Worm (Caenorhabditis elegans) whole organism, young adult: ENCODE data around the gene fbxa-160.
"Not testable (repeated sequence)": the region's sequence is repeated elsewhere in the genome, so short reads cannot be mapped to it uniquely, and the experiment has no call there.

Experiments used
- B0261.1 ChIP-seq: sonication (generic microtip); optimal IDR thresholded peaks from 2 replicates; lab custom pipeline; 2016; ENCODE audit warnings: mild to moderate bottlenecking, missing genetic modification characterization, moderate library complexity, missing compliant biosample characterization
- B0336.3 ChIP-seq: fragments of 200-800 bp; sonication (Bioruptor generic); IDR thresholded peaks from 2 replicates; pipeline ENCODE4 v1.3.6; 2022; ENCODE audit warnings: missing genetic modification characterization, missing compliant biosample characterization
- C17E4.6 ChIP-seq: fragments of 200-800 bp; sonication (Bioruptor generic); IDR thresholded peaks from 2 replicates; pipeline ENCODE4 v1.3.6; 2022; ENCODE audit warnings: missing genetic modification reagents, missing genetic modification characterization, missing compliant biosample characterization
- F22D6.2 ChIP-seq: sonication (generic microtip); optimal IDR thresholded peaks from 2 replicates; lab custom pipeline; 2016; ENCODE audit warnings: mild to moderate bottlenecking, missing genetic modification characterization, missing compliant biosample characterization
- F23B12.7 ChIP-seq: sonication (generic microtip); optimal IDR thresholded peaks from 2 replicates; lab custom pipeline; 2017; ENCODE audit warnings: missing genetic modification characterization, mild to moderate bottlenecking, missing compliant biosample characterization, antibody characterized with exemption, moderate library complexity; ENCODE audit not compliant: insufficient read depth
- F39B2.1 ChIP-seq: fragments of 200-800 bp; sonication (Bioruptor generic); IDR thresholded peaks from 2 replicates; pipeline ENCODE4 v1.3.6; 2022; ENCODE audit warnings: missing genetic modification reagents, missing genetic modification characterization, missing compliant biosample characterization
- F49E8.2 ChIP-seq: sonication (generic microtip); optimal IDR thresholded peaks from 3 replicates; lab custom pipeline; 2017; ENCODE audit warnings: missing genetic modification characterization, mild to moderate bottlenecking, missing compliant biosample characterization, antibody characterized with exemption, moderate library complexity; ENCODE audit not compliant: insufficient read depth
- F52B5.7 ChIP-seq: sonication (generic microtip); optimal IDR thresholded peaks from 2 replicates; lab custom pipeline; 2016; ENCODE audit warnings: mild to moderate bottlenecking, missing genetic modification characterization, missing compliant biosample characterization
- F55B11.4 ChIP-seq: sonication (generic microtip); optimal IDR thresholded peaks from 2 replicates; lab custom pipeline; 2016; ENCODE audit warnings: missing compliant biosample characterization, missing genetic modification characterization, borderline replicate concordance; ENCODE audit not compliant: insufficient read depth
- T26A5.8 ChIP-seq: sonication (generic microtip); optimal IDR thresholded peaks from 2 replicates; lab custom pipeline; 2016; ENCODE audit warnings: missing genetic modification characterization, missing compliant biosample characterization
- ZK185.1 ChIP-seq: sonication (generic microtip); optimal IDR thresholded peaks from 2 replicates; lab custom pipeline; 2016; ENCODE audit warnings: mild to moderate bottlenecking, missing genetic modification characterization, missing compliant biosample characterization; ENCODE audit not compliant: poor library complexity, severe bottlenecking
- attf-5 ChIP-seq: fragments of 200-800 bp; sonication (Bioruptor generic); optimal IDR thresholded peaks from 2 replicates; lab custom pipeline; 2018; ENCODE audit warnings: mild to moderate bottlenecking, missing genetic modification characterization, missing compliant biosample characterization
- attf-6 ChIP-seq: fragments of 200-800 bp; sonication (Bioruptor generic); IDR thresholded peaks from 2 replicates; pipeline ENCODE4 v1.3.6; 2022; ENCODE audit warnings: missing genetic modification reagents, missing genetic modification characterization, missing compliant biosample characterization
- bed-1 ChIP-seq: fragments of 200-800 bp; sonication (Bioruptor generic); IDR thresholded peaks from 2 replicates; pipeline ENCODE4 v1.3.6; 2022; ENCODE audit warnings: missing genetic modification reagents, missing genetic modification characterization, missing compliant biosample characterization
- ccch-3 ChIP-seq: fragments of 200-800 bp; sonication (Bioruptor generic); optimal IDR thresholded peaks from 2 replicates; lab custom pipeline; 2018; ENCODE audit warnings: mild to moderate bottlenecking, missing genetic modification characterization, missing compliant biosample characterization
- cebp-2 ChIP-seq: fragments of 200-800 bp; sonication (Bioruptor generic); IDR thresholded peaks from 2 replicates; pipeline ENCODE4 v1.3.6; 2022; ENCODE audit warnings: missing genetic modification characterization, missing compliant biosample characterization
- ceh-40 ChIP-seq: fragments of 200-800 bp; sonication (Bioruptor generic); IDR thresholded peaks from 2 replicates; pipeline ENCODE4 v1.3.6; 2022; ENCODE audit warnings: missing genetic modification characterization, missing compliant biosample characterization
- dox-1 ChIP-seq: fragments of 200-800 bp; sonication (Bioruptor generic); IDR thresholded peaks from 2 replicates; pipeline ENCODE4 v1.3.6; 2022; ENCODE audit warnings: missing genetic modification reagents, missing genetic modification characterization, missing compliant biosample characterization
- ekl-4 ChIP-seq: fragments of 200-800 bp; sonication (Bioruptor generic); IDR thresholded peaks from 2 replicates; pipeline ENCODE4 v1.3.6; 2022; ENCODE audit warnings: missing genetic modification reagents, missing genetic modification characterization, missing compliant biosample characterization
- fkh-3 ChIP-seq: sonication (generic microtip); optimal IDR thresholded peaks from 2 replicates; lab custom pipeline; 2016; ENCODE audit warnings: mild to moderate bottlenecking, missing genetic modification characterization, missing compliant biosample characterization
- hmg-20 ChIP-seq: fragments of 200-800 bp; sonication (Bioruptor generic); IDR thresholded peaks from 2 replicates; pipeline ENCODE4 v1.3.6; 2022; ENCODE audit warnings: missing genetic modification reagents, missing genetic modification characterization, missing compliant biosample characterization
- hrde-1 ChIP-seq: sonication (generic microtip); optimal IDR thresholded peaks from 2 replicates; lab custom pipeline; 2016; ENCODE audit warnings: missing genetic modification characterization, mild to moderate bottlenecking, missing compliant biosample characterization, moderate library complexity, missing genotype, missing genetic modification reagents, borderline replicate concordance
- hsf-1 ChIP-seq: fragments of 200-800 bp; sonication (Bioruptor generic); IDR thresholded peaks from 2 replicates; pipeline ENCODE4 v1.3.6; 2022; ENCODE audit warnings: missing genetic modification reagents, missing genetic modification characterization, missing compliant biosample characterization
- lir-1 ChIP-seq: fragments of 200-800 bp; sonication (Bioruptor generic); conservative IDR thresholded peaks from 2 replicates; pipeline ENCODE4 v1.3.6; 2022; ENCODE audit warnings: missing genetic modification reagents, missing genetic modification characterization, missing compliant biosample characterization
- lsl-1 ChIP-seq: fragments of 200-800 bp; sonication (Bioruptor generic); optimal IDR thresholded peaks from 2 replicates; lab custom pipeline; 2018; ENCODE audit warnings: mild to moderate bottlenecking, missing genetic modification characterization, moderate library complexity, missing compliant biosample characterization
- madf-8 ChIP-seq: fragments of 200-800 bp; sonication (Bioruptor generic); conservative IDR thresholded peaks from 2 replicates; pipeline ENCODE4 v1.3.6; 2022; ENCODE audit warnings: missing genetic modification reagents, missing genetic modification characterization, missing compliant biosample characterization
- mel-28 ChIP-seq: sonication (generic microtip); optimal IDR thresholded peaks from 2 replicates; lab custom pipeline; 2016; ENCODE audit warnings: borderline replicate concordance, mild to moderate bottlenecking, missing genetic modification characterization, missing compliant biosample characterization
- nfya-1 ChIP-seq: sonication (generic microtip); optimal IDR thresholded peaks from 2 replicates; lab custom pipeline; 2017; ENCODE audit warnings: antibody characterized with exemption, missing compliant biosample characterization, missing genetic modification characterization, borderline replicate concordance; ENCODE audit not compliant: insufficient read depth
- nhr-27 ChIP-seq: fragments of 200-800 bp; sonication (Bioruptor generic); optimal IDR thresholded peaks from 2 replicates; lab custom pipeline; 2018; ENCODE audit warnings: mild to moderate bottlenecking, missing genetic modification characterization, moderate library complexity, missing compliant biosample characterization
- nhr-80 ChIP-seq: sonication (generic microtip); optimal IDR thresholded peaks from 2 replicates; lab custom pipeline; 2016; ENCODE audit warnings: missing genetic modification characterization, missing compliant biosample characterization
- nhr-90 ChIP-seq: sonication (generic microtip); optimal IDR thresholded peaks from 2 replicates; lab custom pipeline; 2016; ENCODE audit warnings: missing genotype, mild to moderate bottlenecking, missing genetic modification characterization, missing compliant biosample characterization
- snpc-1.3 ChIP-seq: sonication (generic microtip); optimal IDR thresholded peaks from 2 replicates; lab custom pipeline; 2017; ENCODE audit warnings: missing genetic modification characterization, mild to moderate bottlenecking, missing compliant biosample characterization, antibody characterized with exemption, moderate library complexity, missing genotype, missing genetic modification reagents; ENCODE audit not compliant: insufficient read depth

Gene fbxa-160

ce11 chrII:1640496-1640895, 16.0 kb upstream of the fbxa-160 start, which contains the start of gene srh-72 (continued):
- TF ChIP-seq F55B11.4 (tag; lab: Kevin White, UChicago): no peak
- TF ChIP-seq C17E4.6: no peak
- TF ChIP-seq lsl-1 (GFP tag; lab: Kevin White, UChicago): no peak
- TF ChIP-seq lir-1 (GFP tag; lab: Robert Waterston, UW): no peak

DNA sequence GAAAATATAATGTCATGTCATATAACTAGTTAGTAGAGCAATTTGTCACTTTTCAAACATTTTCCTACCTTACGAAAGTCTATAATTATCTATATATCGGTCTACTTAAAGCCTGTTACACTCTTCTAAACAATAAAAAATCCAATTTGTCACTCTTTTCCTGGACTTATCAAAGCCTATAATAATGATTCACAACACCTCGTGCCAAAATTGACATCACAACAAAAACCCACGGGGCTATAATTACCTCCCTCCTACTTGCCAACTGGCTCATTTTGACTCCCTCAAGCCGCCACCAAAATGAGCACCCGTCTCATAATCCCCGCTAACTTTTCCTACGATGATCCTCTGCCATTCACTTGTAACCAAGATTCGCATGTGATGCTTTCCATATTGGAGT, 11.9 kb upstream of the fbxa-160 start, which contains the start of gene srg-20:
srg-20 (plus strand) TSS at position 301 of the 400 bp plus-strand sequence.
- TF ChIP-seq ZK185.1; nfya-1 (tag; lab: Kevin White, UChicago); snpc-1.3 (tag; lab: Kevin White, UChicago): not testable (repeated sequence)

DNA sequence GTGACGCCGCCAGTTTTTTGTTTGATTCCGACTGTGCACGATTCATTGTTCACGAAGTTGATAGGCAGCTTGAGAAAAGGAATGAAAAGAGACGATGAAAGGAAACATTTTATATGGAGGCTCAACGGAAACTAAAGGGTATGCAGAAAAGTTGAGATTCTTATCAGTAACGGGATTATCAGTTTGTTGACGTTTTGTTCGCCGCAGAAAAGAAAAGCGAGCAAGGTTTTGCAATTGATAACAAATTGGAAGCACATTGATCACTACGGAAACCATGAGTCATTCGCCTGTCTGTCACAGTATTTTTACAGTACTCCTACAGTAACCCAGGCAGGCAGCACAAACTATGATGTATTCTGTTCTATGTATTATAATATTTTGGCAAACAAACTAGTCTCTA, 11.5 kb upstream of the fbxa-160 start:
- TF ChIP-seq snpc-1.3 (tag; lab: Kevin White, UChicago) (no peak), nhr-80 (peak; percentile 9)
- TF ChIP-seq, all 124 proteins: peak for 1

DNA sequence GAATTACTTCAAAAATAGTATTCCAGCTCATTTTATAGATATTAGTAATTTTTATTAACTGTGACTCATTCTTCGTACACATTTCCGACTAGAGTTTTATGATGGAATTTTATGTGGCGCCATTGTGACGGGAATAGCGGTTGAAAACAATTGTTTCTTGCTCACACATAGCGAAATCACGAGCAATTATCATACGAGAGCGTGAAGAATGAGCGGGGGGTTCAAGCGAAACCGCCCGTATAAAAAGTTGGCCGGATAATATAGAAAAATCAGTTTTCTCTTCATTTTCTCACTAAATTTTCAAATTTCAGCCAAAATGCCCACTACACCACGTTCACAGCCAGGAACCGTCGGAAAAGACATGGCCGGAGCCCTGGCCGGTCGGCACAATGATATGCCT, 9.0 kb upstream of the fbxa-160 start, which contains the start of gene C08E3.1:
C08E3.1 (plus strand) TSS at position 301 of the 400 bp plus-strand sequence.
- TF ChIP-seq attf-6, F39B2.1, bed-1 (GFP tag; lab: Robert Waterston, UW): not testable (repeated sequence)

ce11 chrII:1632216-1632615, 7.7 kb upstream of the fbxa-160 start, which contains the start of gene C08E3.13:
TSS of gene C08E3.13 (minus strand) at chrII:1632316.
- TF ChIP-seq B0261.1, snpc-1.3, mel-28 (tag; lab: Kevin White, UChicago): not testable (repeated sequence)

ce11 chrII:1627783-1628182, 3.3 kb upstream of the fbxa-160 start, which contains the start of gene C08E3.15:
TSS of gene C08E3.15 (minus strand) at chrII:1627883.
- TF ChIP-seq attf-5 (GFP tag; lab: Kevin White, UChicago); ekl-4; nhr-90 (tag; lab: Kevin White, UChicago): not testable (repeated sequence)

- no peak for TF ChIP-seq cebp-2
- TF ChIP-seq F52B5.7: no peak
- no peak for TF ChIP-seq F39B2.1 (GFP tag; lab: Robert Waterston, UW)
- no peak for TF ChIP-seq T26A5.8
- TF ChIP-seq fkh-3: no peak
- no peak for TF ChIP-seq ceh-40
- no peak for TF ChIP-seq F49E8.2 (tag; lab: Kevin White, UChicago)
- no peak for TF ChIP-seq ccch-3 (GFP tag; lab: Kevin White, UChicago)
- no peak for TF ChIP-seq dox-1
- TF ChIP-seq F22D6.2: no peak
- no peak for TF ChIP-seq B0336.3 (GFP tag; lab: Robert Waterston, UW)
- no peak for TF ChIP-seq F23B12.7
- no peak for TF ChIP-seq nfya-1 (tag; lab: Kevin White, UChicago)
- TF ChIP-seq nhr-27 (tag; lab: Kevin White, UChicago): no peak
- no peak for TF ChIP-seq hsf-1 (GFP tag; lab: Robert Waterston, UW)
- no peak for TF ChIP-seq madf-8 (GFP tag; lab: Robert Waterston, UW)
- no peak for TF ChIP-seq hmg-20 (GFP tag; lab: Robert Waterston, UW)
- no peak for TF ChIP-seq hrde-1 (tag; lab: Kevin White, UChicago)
Observed at ce11 chrII:1625666-1626065, 1.2 kb upstream of the fbxa-160 start, which contains the start of gene C08E3.14. TSS of gene C08E3.14 (plus strand) at chrII:1625966.
